Fruit fly (Drosophila melanogaster) whole organism: ENCODE results near the gene fzy.

ENCODE experiments used
- Dll ChIP-seq: fragments of >200 bp; optimal IDR thresholded peaks from 2 replicates; lab custom pipeline; 2017
- EcR ChIP-seq, 2 experiments: fragments of >200 bp; optimal IDR thresholded peaks; 2 replicates each; lab custom pipeline; 2017; ENCODE audit warnings: missing biosample characterization in 2 of 2, missing genetic modification characterization in 2 of 2, missing genetic modification reagents in 2 of 2
- pan ChIP-seq: fragments of >200 bp; optimal IDR thresholded peaks from 2 replicates; lab custom pipeline; 2017
- psq ChIP-seq: fragments of >200 bp; optimal IDR thresholded peaks from 2 replicates; lab custom pipeline; 2017
- usp ChIP-seq: fragments of >200 bp; optimal IDR thresholded peaks from 2 replicates; lab custom pipeline; 2017; ENCODE audit warnings: missing biosample characterization, missing genetic modification characterization, mixed read lengths

DNA sequence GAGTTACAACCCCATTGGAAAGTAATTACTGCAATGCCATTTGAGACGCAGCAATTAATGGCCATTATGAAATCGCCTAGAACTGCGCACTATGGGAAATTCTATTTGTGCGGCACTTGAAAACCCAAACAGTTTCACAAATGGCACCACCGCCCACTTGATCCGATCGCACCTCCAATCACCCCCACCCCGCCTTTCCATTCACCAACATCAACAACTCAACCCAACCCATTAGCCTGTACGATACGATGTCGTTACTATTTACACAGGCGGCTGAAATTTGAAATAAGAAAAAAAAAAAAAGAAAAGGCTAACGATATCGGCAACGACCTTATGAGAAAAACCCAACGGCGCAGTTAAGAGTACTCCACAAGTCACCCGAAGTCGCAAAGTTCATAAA lies 6.4 kb downstream of the fzy start:
- no peak for TF ChIP-seq usp (GFP tag; lab: Kevin White, UChicago)
- no peak for TF ChIP-seq EcR (GFP tag; optimal IDR thresholded peaks at IDR 0.05; lab: Kevin White, UChicago)
- TF ChIP-seq pan (lab: Kevin White, UChicago), result no peak
- TF ChIP-seq psq (lab: Kevin White, UChicago), result no peak
- no peak for TF ChIP-seq Dll
